Fruit fly (Drosophila melanogaster) whole organism, embryonic: ENCODE data around the gene Kmn1.

Experiments used
- Antp ChIP-seq: fragments of 200-800 bp; sonication (Bioruptor generic); optimal IDR thresholded peaks from 3 replicates; lab custom pipeline; 2016; ENCODE audit warnings: missing biosample characterization, missing genetic modification characterization
- Atf3 ChIP-seq: fragments of 200-800 bp; sonication (Bioruptor generic); optimal IDR thresholded peaks from 3 replicates; lab custom pipeline; 2016; ENCODE audit warnings: missing biosample characterization, missing genetic modification characterization
- B-H2 ChIP-seq: fragments of 200-800 bp; sonication (Bioruptor generic); optimal IDR thresholded peaks from 2 replicates; lab custom pipeline; 2018; ENCODE audit warnings: missing biosample characterization, mild to moderate bottlenecking, missing genetic modification characterization
- BEAF-32 ChIP-seq: fragments of 200-800 bp; sonication (Bioruptor generic); optimal IDR thresholded peaks from 3 replicates; lab custom pipeline; 2017; ENCODE audit warnings: missing biosample characterization, missing genetic modification characterization, mild to moderate bottlenecking, moderate library complexity, missing genetic modification reagents
- CG12659 ChIP-seq: fragments of 200-800 bp; sonication (Bioruptor generic); optimal IDR thresholded peaks from 3 replicates; lab custom pipeline; 2017; ENCODE audit warnings: mild to moderate bottlenecking, missing biosample characterization, missing genetic modification reagents, missing genetic modification characterization
- CG15696 ChIP-seq: fragments of 200-800 bp; sonication (Bioruptor generic); optimal IDR thresholded peaks from 2 replicates; lab custom pipeline; 2019; ENCODE audit warnings: missing biosample characterization, mild to moderate bottlenecking, missing genetic modification characterization, moderate library complexity
- CG1602 ChIP-seq: fragments of 200-800 bp; sonication (Bioruptor generic); optimal IDR thresholded peaks from 3 replicates; lab custom pipeline; 2016; ENCODE audit warnings: missing biosample characterization, missing genetic modification characterization
- CG17912 ChIP-seq: fragments of 200-800 bp; sonication (Bioruptor generic); optimal IDR thresholded peaks from 2 replicates; lab custom pipeline; 2018; ENCODE audit warnings: missing biosample characterization, mild to moderate bottlenecking, missing genetic modification characterization
- CG18764 ChIP-seq: fragments of 200-800 bp; sonication (Bioruptor generic); optimal IDR thresholded peaks from 3 replicates; lab custom pipeline; 2016; ENCODE audit warnings: missing biosample characterization, missing genetic modification characterization
- CG2116 ChIP-seq: fragments of 200-800 bp; sonication (Bioruptor generic); optimal IDR thresholded peaks from 3 replicates; lab custom pipeline; 2018; ENCODE audit warnings: missing biosample characterization, mild to moderate bottlenecking, missing genetic modification characterization
- CG30020 ChIP-seq: fragments of 200-800 bp; optimal IDR thresholded peaks from 2 replicates; lab custom pipeline; 2019; ENCODE audit warnings: missing biosample characterization, mild to moderate bottlenecking, missing genetic modification characterization, moderate library complexity
- CG3163 ChIP-seq: fragments of 200-800 bp; sonication (Bioruptor generic); optimal IDR thresholded peaks from 3 replicates; lab custom pipeline; 2016; ENCODE audit warnings: missing biosample characterization, missing genetic modification characterization
- CG3838 ChIP-seq: fragments of 200-800 bp; sonication (Bioruptor generic); optimal IDR thresholded peaks from 3 replicates; lab custom pipeline; 2016; ENCODE audit warnings: missing biosample characterization, missing genetic modification characterization
- CG4854 ChIP-seq: fragments of 200-800 bp; sonication (Bioruptor generic); optimal IDR thresholded peaks from 2 replicates; lab custom pipeline; 2016; ENCODE audit warnings: missing biosample characterization, missing genetic modification characterization, inconsistent platforms
- CG6272 ChIP-seq: fragments of 200-800 bp; sonication (Bioruptor generic); IDR thresholded peaks from 2 replicates; pipeline ENCODE4 v1.3.6; 2022; ENCODE audit warnings: missing biosample characterization, missing genetic modification characterization
- CG7271 ChIP-seq: fragments of 200-800 bp; sonication (Bioruptor generic); optimal IDR thresholded peaks from 2 replicates; lab custom pipeline; 2018; ENCODE audit warnings: missing biosample characterization, mild to moderate bottlenecking, missing genetic modification characterization, moderate library complexity
- CG7745 ChIP-seq: fragments of 200-800 bp; sonication (Bioruptor generic); optimal IDR thresholded peaks from 2 replicates; lab custom pipeline; 2018; ENCODE audit warnings: missing biosample characterization, mild to moderate bottlenecking, missing genetic modification characterization, moderate library complexity
- CG8388 ChIP-seq: fragments of 200-800 bp; sonication (Bioruptor generic); optimal IDR thresholded peaks from 2 replicates; lab custom pipeline; 2019; ENCODE audit warnings: missing biosample characterization, mild to moderate bottlenecking, missing genetic modification characterization, moderate library complexity
- CG9437 ChIP-seq: fragments of 200-800 bp; sonication (Bioruptor generic); optimal IDR thresholded peaks from 2 replicates; lab custom pipeline; 2018; ENCODE audit warnings: missing biosample characterization, mild to moderate bottlenecking, missing genetic modification characterization
- CG9817 ChIP-seq: fragments of 200-800 bp; sonication (Bioruptor generic); optimal IDR thresholded peaks from 2 replicates; lab custom pipeline; 2018; ENCODE audit warnings: missing biosample characterization, mild to moderate bottlenecking, missing genetic modification characterization, moderate library complexity
- Dip2 ChIP-seq: fragments of 200-800 bp; sonication (Bioruptor generic); IDR thresholded peaks from 2 replicates; pipeline ENCODE4 v1.3.6; 2022; ENCODE audit warnings: missing biosample characterization, missing genetic modification characterization
- Ets97D ChIP-seq: fragments of 200-800 bp; sonication (Bioruptor generic); optimal IDR thresholded peaks from 3 replicates; lab custom pipeline; 2016; ENCODE audit warnings: missing biosample characterization, missing genetic modification characterization
- Hand ChIP-seq: fragments of 200-800 bp; sonication (Bioruptor generic); optimal IDR thresholded peaks from 2 replicates; lab custom pipeline; 2017; ENCODE audit warnings: mild to moderate bottlenecking, missing biosample characterization, missing genetic modification reagents, missing genetic modification characterization
- Hmr ChIP-seq: fragments of 200-800 bp; sonication (Bioruptor generic); optimal IDR thresholded peaks from 3 replicates; lab custom pipeline; 2017; ENCODE audit warnings: mild to moderate bottlenecking, missing biosample characterization, missing genetic modification reagents, missing genetic modification characterization
- Hr3 ChIP-seq: fragments of 200-800 bp; sonication (Bioruptor generic); optimal IDR thresholded peaks from 3 replicates; lab custom pipeline; 2016; ENCODE audit warnings: missing biosample characterization, missing genetic modification characterization
- Meics ChIP-seq: fragments of 200-800 bp; sonication (Bioruptor generic); optimal IDR thresholded peaks from 2 replicates; lab custom pipeline; 2017; ENCODE audit warnings: missing biosample characterization, mild to moderate bottlenecking, missing genetic modification characterization
- Myb ChIP-seq: fragments of 200-800 bp; sonication (Bioruptor generic); optimal IDR thresholded peaks from 2 replicates; lab custom pipeline; 2016; ENCODE audit warnings: missing biosample characterization, missing genetic modification characterization
- Nf-YC ChIP-seq: fragments of 200-800 bp; optimal IDR thresholded peaks from 3 replicates; lab custom pipeline; 2019; ENCODE audit warnings: missing biosample characterization, mild to moderate bottlenecking, missing genetic modification characterization, moderate library complexity
- Oli ChIP-seq: fragments of 200-800 bp; sonication (Bioruptor generic); optimal IDR thresholded peaks from 2 replicates; lab custom pipeline; 2018; ENCODE audit warnings: missing biosample characterization, mild to moderate bottlenecking, missing genetic modification characterization, moderate library complexity
- Pdp1 ChIP-seq, 2 experiments: fragments of 200-800 bp; sonication (Bioruptor generic); optimal IDR thresholded peaks; 3 replicates each; lab custom pipeline; 2016; ENCODE audit warnings: missing biosample characterization in 2 of 2, missing genetic modification characterization in 2 of 2, mild to moderate bottlenecking in 1 of 2, moderate library complexity in 1 of 2
- Ptx1 ChIP-seq: fragments of 200-800 bp; sonication (Bioruptor generic); IDR thresholded peaks from 2 replicates; pipeline ENCODE4 v1.3.6; 2022; ENCODE audit warnings: missing biosample characterization, missing genetic modification characterization
- Scr ChIP-seq: fragments of 200-800 bp; sonication (Bioruptor generic); IDR thresholded peaks from 2 replicates; pipeline ENCODE4 v1.3.6; 2022; ENCODE audit warnings: missing biosample characterization, missing genetic modification characterization; ENCODE audit not compliant: partially characterized antibody
- ap ChIP-seq: fragments of 200-800 bp; sonication (Bioruptor generic); IDR thresholded peaks from 2 replicates; pipeline ENCODE4 v1.3.6; 2022; ENCODE audit warnings: missing biosample characterization, missing genetic modification characterization
- ase ChIP-seq: fragments of 200-800 bp; sonication (Bioruptor generic); IDR thresholded peaks from 3 replicates; pipeline ENCODE4 v1.3.6; 2022; ENCODE audit warnings: missing biosample characterization, missing genetic modification characterization
- ato ChIP-seq: fragments of 200-800 bp; sonication (Bioruptor generic); IDR thresholded peaks from 2 replicates; pipeline ENCODE4 v1.3.6; 2022; ENCODE audit warnings: missing biosample characterization, missing genetic modification characterization; ENCODE audit not compliant: partially characterized antibody
- bab2 ChIP-seq: fragments of 200-800 bp; sonication (Bioruptor generic); optimal IDR thresholded peaks from 2 replicates; lab custom pipeline; 2016; ENCODE audit warnings: missing biosample characterization, missing genetic modification characterization
- btn ChIP-seq: fragments of 200-800 bp; sonication (Bioruptor generic); optimal IDR thresholded peaks from 2 replicates; lab custom pipeline; 2016; ENCODE audit warnings: missing biosample characterization, missing genetic modification characterization
- cato ChIP-seq: fragments of 200-800 bp; sonication (Bioruptor generic); optimal IDR thresholded peaks from 2 replicates; lab custom pipeline; 2016; ENCODE audit warnings: missing biosample characterization, missing genetic modification characterization, borderline replicate concordance
- crol ChIP-seq: fragments of 200-800 bp; sonication (Bioruptor generic); IDR thresholded peaks from 2 replicates; pipeline ENCODE4 v1.3.6; 2022; ENCODE audit warnings: missing biosample characterization, missing genetic modification characterization
- dimm ChIP-seq: fragments of 200-800 bp; sonication (Bioruptor generic); IDR thresholded peaks from 2 replicates; pipeline ENCODE4 v1.3.6; 2022; ENCODE audit warnings: missing biosample characterization, missing genetic modification characterization
- eve ChIP-seq, 2 experiments: fragments of >200 bp; optimal IDR thresholded peaks; 2 replicates each; lab custom pipeline; 2017; ENCODE audit warnings: missing biosample characterization in 2 of 2, missing genetic modification characterization in 2 of 2
- inv ChIP-seq: fragments of 200-800 bp; sonication (Bioruptor generic); IDR thresholded peaks from 2 replicates; pipeline ENCODE4 v1.3.6; 2022; ENCODE audit warnings: missing biosample characterization, missing genetic modification characterization; ENCODE audit not compliant: partially characterized antibody
- kah ChIP-seq: fragments of 200-800 bp; sonication (Bioruptor generic); optimal IDR thresholded peaks from 2 replicates; lab custom pipeline; 2018; ENCODE audit warnings: missing biosample characterization, mild to moderate bottlenecking, missing genetic modification characterization
- lola ChIP-seq, 3 experiments: fragments of >200 bp in 2 of 3; fragments of 200-800 bp in 1 of 3; sonication (Bioruptor generic) in 1 of 3; optimal IDR thresholded peaks; 2 replicates each; lab custom pipeline; 2017 to 2019; ENCODE audit warnings: missing biosample characterization in 3 of 3, missing genetic modification characterization in 3 of 3, mild to moderate bottlenecking in 1 of 3, moderate library complexity in 1 of 3
- p53 ChIP-seq: fragments of 200-800 bp; sonication (Bioruptor generic); optimal IDR thresholded peaks from 2 replicates; lab custom pipeline; 2016; ENCODE audit warnings: missing biosample characterization, missing genetic modification characterization
- rib ChIP-seq: fragments of 200-800 bp; sonication (Bioruptor generic); IDR thresholded peaks from 2 replicates; pipeline ENCODE4 v1.3.6; 2022; ENCODE audit warnings: missing biosample characterization, missing genetic modification characterization
- sqz ChIP-seq: fragments of 200-800 bp; sonication (Bioruptor generic); optimal IDR thresholded peaks from 3 replicates; lab custom pipeline; 2018; ENCODE audit warnings: missing biosample characterization, mild to moderate bottlenecking, missing genetic modification characterization
- ssp ChIP-seq: fragments of 200-800 bp; sonication (Bioruptor generic); IDR thresholded peaks from 2 replicates; pipeline ENCODE4 v1.3.6; 2022; ENCODE audit warnings: missing biosample characterization, missing genetic modification characterization
- wor ChIP-seq: fragments of 200-800 bp; sonication (Bioruptor generic); IDR thresholded peaks from 2 replicates; pipeline ENCODE4 v1.3.6; 2022; ENCODE audit warnings: missing biosample characterization, missing genetic modification characterization
- yki ChIP-seq: fragments of >200 bp; optimal IDR thresholded peaks from 3 replicates; lab custom pipeline; 2018
- zfh1 ChIP-seq: fragments of 200-800 bp; sonication (Bioruptor generic); IDR thresholded peaks from 3 replicates; pipeline ENCODE4 v1.3.6; 2022; ENCODE audit warnings: missing biosample characterization, missing genetic modification characterization

Kmn1 gene

dm6 chrX:11576540-11576939, 4.3 kb upstream of the Kmn1 start, which contains the start of gene CG11695 (continued):
- TF ChIP-seq CG7271 (tag; lab: Kevin White, UChicago) = no peak
- peak; percentile 57 for TF ChIP-seq Oli (tag; lab: Kevin White, UChicago)
- TF ChIP-seq sqz (GFP tag; lab: Kevin White, UChicago) = no peak
- TF ChIP-seq cato (GFP tag; lab: Kevin White, UChicago) = no peak
- TF ChIP-seq ase = no peak
- TF ChIP-seq Scr (GFP tag; lab: Robert Waterston, UW) = peak; percentile 11; the same call in 1 of the 2 replicates
- TF ChIP-seq Nf-YC = peak; percentile 78
- no peak for TF ChIP-seq dimm
- TF ChIP-seq CG6272 (GFP tag; lab: Robert Waterston, UW) = no peak
- TF ChIP-seq kah = no peak
- no peak for TF ChIP-seq ato (GFP tag; lab: Robert Waterston, UW)
- peak; percentile 36; the same call in 1 of the 3 replicates for TF ChIP-seq zfh1
- no peak for TF ChIP-seq CG9437 (GFP tag; lab: Kevin White, UChicago)
- TF ChIP-seq Hmr (GFP tag; lab: Kevin White, UChicago) = peak; percentile 62
- peak; percentile 42 for TF ChIP-seq CG8388 (GFP tag; lab: Kevin White, UChicago)
- TF ChIP-seq p53 = no peak
- TF ChIP-seq wor (GFP tag; lab: Robert Waterston, UW) = peak; percentile 37; the same call in 1 of the 2 replicates
- peak; percentile 72 for TF ChIP-seq CG12659 (GFP tag; lab: Kevin White, UChicago)
- peak; percentile 60 for TF ChIP-seq CG1602 (GFP tag; lab: Kevin White, UChicago)
- TF ChIP-seq CG7745 (tag; lab: Kevin White, UChicago) = no peak
- no peak for TF ChIP-seq CG3163 (GFP tag; lab: Kevin White, UChicago)
- no peak for TF ChIP-seq eve (GFP tag; optimal IDR thresholded peaks at IDR 0.05; lab: Kevin White, UChicago)
- peak; percentile 62 for TF ChIP-seq Meics (GFP tag; lab: Kevin White, UChicago)
- no peak for TF ChIP-seq btn (GFP tag; lab: Kevin White, UChicago)
- no peak for TF ChIP-seq inv (GFP tag; lab: Robert Waterston, UW)
- TF ChIP-seq Dip2 (GFP tag; lab: Robert Waterston, UW) = no peak
- peak; percentile 42 for TF ChIP-seq CG2116 (GFP tag; lab: Kevin White, UChicago)
- 0 out of 2 replicates have a peak, but pooled peaks have one; percentile 7 for TF ChIP-seq ap (GFP tag; lab: Robert Waterston, UW)
- TF ChIP-seq Atf3 (GFP tag; lab: Kevin White, UChicago) = no peak
- TF ChIP-seq Antp (GFP tag; lab: Kevin White, UChicago) = peak; percentile 50
- TF ChIP-seq CG30020 (tag; lab: Kevin White, UChicago) = peak; percentile 52
- TF ChIP-seq CG18764 (GFP tag; lab: Kevin White, UChicago) = peak; percentile 22
- no peak for TF ChIP-seq crol
- TF ChIP-seq BEAF-32 (GFP tag; lab: Kevin White, UChicago) = peak; percentile 34
- TF ChIP-seq Hr3 = peak; percentile 60
- TF ChIP-seq Ptx1 (GFP tag; lab: Robert Waterston, UW) = peak; percentile 70
- TF ChIP-seq CG15696 (tag; lab: Kevin White, UChicago) = peak; percentile 73
- TF ChIP-seq Myb (GFP tag; lab: Kevin White, UChicago) = peak; percentile 16
- no peak for TF ChIP-seq CG4854
- TF ChIP-seq Ets97D (GFP tag; lab: Kevin White, UChicago) = peak; percentile 32
- peak; percentile 35 to 47 for TF ChIP-seq Pdp1 (GFP tag; optimal IDR thresholded peaks at IDR 0.05; lab: Kevin White, UChicago)
- no peak for TF ChIP-seq rib (GFP tag; lab: Robert Waterston, UW)
- TF ChIP-seq Hand (GFP tag; lab: Kevin White, UChicago) = no peak
- peak; percentile 79 for TF ChIP-seq B-H2
- TF ChIP-seq bab2 (GFP tag; lab: Kevin White, UChicago) = peak; percentile 40
- peak; percentile 81 for TF ChIP-seq CG9817 (tag; lab: Kevin White, UChicago)
- TF ChIP-seq CG17912 (GFP tag; lab: Kevin White, UChicago) = no peak
- TF ChIP-seq CG3838 (GFP tag; lab: Kevin White, UChicago) = peak; percentile 51
- TF ChIP-seq ssp (GFP tag; lab: Robert Waterston, UW) = peak; percentile 29; the same call in 1 of the 2 replicates
- no peak for TF ChIP-seq yki (lab: Kevin White, UChicago)
- TF ChIP-seq lola (GFP tag; optimal IDR thresholded peaks at IDR 0.05; lab: Kevin White, UChicago) = peak in 1 of 3 experiments; percentile 58
